Fruit fly (Drosophila melanogaster): ENCODE results near the gene cona.

- TF ChIP-seq Dll (optimal IDR thresholded peaks at IDR 0.05) = peak; percentile 61
- TF ChIP-seq psq (optimal IDR thresholded peaks at IDR 0.05) = no peak
- no peak for TF ChIP-seq CG8478 (optimal IDR thresholded peaks at IDR 0.05)
- TF ChIP-seq usp (GFP tag; optimal IDR thresholded peaks at IDR 0.05) = no peak
- TF ChIP-seq pan (optimal IDR thresholded peaks at IDR 0.05) = no peak
Measured at dm6 chr3R:18360630-18361260, 24.9 kb upstream of the cona start, which contains the start of gene CG15803.

All from whole organism.